Worm (Caenorhabditis elegans): ENCODE data around the gene T28C12.1.

- TF ChIP-seq elt-2 (tag; optimal IDR thresholded peaks at IDR 0.05) (no peak), mec-3 (tag; optimal IDR thresholded peaks at IDR 0.05; ENCODE audit: borderline replicate concordance) (no peak)
These were observed 4.7 kb upstream of the T28C12.1 start, which contains the start of gene fbxa-202 for ce11 chrV:6326980-6327379.

All from whole organism, late embryonic.